Worm (Caenorhabditis elegans): ENCODE data around the gene srab-26.

Gene srab-26

ce11 chrV:9837679-9838078, 41.6 kb downstream of the srab-26 start, which contains the start of gene srsx-21:
TSS of gene srsx-21 (plus strand) at chrV:9837979.
- TF ChIP-seq unc-39 (tag; optimal IDR thresholded peaks at IDR 0.05), result no peak
- no peak for TF ChIP-seq blmp-1 (tag; optimal IDR thresholded peaks at IDR 0.05)
- no peak for TF ChIP-seq mab-5 (tag; optimal IDR thresholded peaks at IDR 0.05)
- TF ChIP-seq sem-2 (GFP tag; optimal IDR thresholded peaks at IDR 0.05), result no peak
- no peak for TF ChIP-seq nhr-12 (tag; optimal IDR thresholded peaks at IDR 0.05)
- no peak for TF ChIP-seq nhr-2 (tag; optimal IDR thresholded peaks at IDR 0.05)
- no peak for TF ChIP-seq bed-3 (GFP tag; optimal IDR thresholded peaks at IDR 0.05)
- TF ChIP-seq lsy-2 (tag; optimal IDR thresholded peaks at IDR 0.05), result no peak
- no peak for TF ChIP-seq drap-1 (GFP tag; optimal IDR thresholded peaks at IDR 0.05)
- no peak for TF ChIP-seq lin-32 (GFP tag; optimal IDR thresholded peaks at IDR 0.05)
- no peak for TF ChIP-seq ceh-83 (GFP tag; optimal IDR thresholded peaks at IDR 0.05)

- TF ChIP-seq lsy-2 (tag; optimal IDR thresholded peaks at IDR 0.05) (no peak), mab-5 (tag; optimal IDR thresholded peaks at IDR 0.05) (no peak), nhr-12 (tag; optimal IDR thresholded peaks at IDR 0.05) (no peak), drap-1 (GFP tag; optimal IDR thresholded peaks at IDR 0.05) (no peak), zip-8 (tag; optimal IDR thresholded peaks at IDR 0.05) (no peak), ces-1 (GFP tag; optimal IDR thresholded peaks at IDR 0.05) (no peak), unc-62 (GFP tag; optimal IDR thresholded peaks at IDR 0.05) (no peak), hlh-1 (tag; optimal IDR thresholded peaks at IDR 0.05) (no peak), lin-32 (GFP tag; optimal IDR thresholded peaks at IDR 0.05) (no peak), ceh-39 (tag; optimal IDR thresholded peaks at IDR 0.05) (no peak), cnd-1 (tag; optimal IDR thresholded peaks at IDR 0.05) (no peak), unc-39 (tag; optimal IDR thresholded peaks at IDR 0.05) (no peak), bed-3 (GFP tag; optimal IDR thresholded peaks at IDR 0.05) (no peak), flh-1 (GFP tag; optimal IDR thresholded peaks at IDR 0.05) (no peak), nhr-2 (tag; optimal IDR thresholded peaks at IDR 0.05) (no peak), mep-1 (tag; optimal IDR thresholded peaks at IDR 0.05) (no peak), sem-2 (GFP tag; optimal IDR thresholded peaks at IDR 0.05) (no peak), nhr-76 (tag; optimal IDR thresholded peaks at IDR 0.05) (no peak), lin-13 (tag; optimal IDR thresholded peaks at IDR 0.05) (no peak), sptf-1 (tag; optimal IDR thresholded peaks at IDR 0.05) (no peak)
Observed at ce11 chrV:9835945-9836344, 43.4 kb downstream of the srab-26 start, which contains the start of gene sru-38. TSS of gene sru-38 (minus strand) at chrV:9836045.

ce11 chrV:9833900-9834299, 45.4 kb downstream of the srab-26 start, which contains the start of gene sru-40:
TSS of gene sru-40 (minus strand) at chrV:9834000.
- TF ChIP-seq zip-8 (tag; optimal IDR thresholded peaks at IDR 0.05) (peak; percentile 46), pha-4 (tag; optimal IDR thresholded peaks at IDR 0.05) (no peak)

Data from whole organism, mixed stage, embryonic.